Worm (Caenorhabditis elegans) whole organism, L4 larva: ENCODE results near the gene K09C4.1.
A peak's percentile ranks its signal among the peaks of the same experiment; 100 is the strongest.

Source experiments
- D1046.2 ChIP-seq: fragments of 200-800 bp; sonication (Bioruptor generic); IDR thresholded peaks from 2 replicates; pipeline ENCODE4 v1.3.6; 2022; ENCODE audit warnings: missing genetic modification characterization, missing compliant biosample characterization
- F26F4.8 ChIP-seq: fragments of 200-800 bp; sonication (Bioruptor generic); conservative IDR thresholded peaks from 2 replicates; pipeline ENCODE4 v1.3.6; 2022; ENCODE audit warnings: missing genetic modification characterization, missing compliant biosample characterization
- F44E2.7 ChIP-seq: fragments of 200-800 bp; sonication (Bioruptor generic); IDR thresholded peaks from 2 replicates; pipeline ENCODE4 v2.1.2; 2022; ENCODE audit warnings: missing genetic modification characterization, missing compliant biosample characterization
- R02D3.7 ChIP-seq: fragments of 150-350 bp; sonication (generic microtip); optimal IDR thresholded peaks from 3 replicates; lab custom pipeline; 2014; ENCODE audit warnings: missing biosample characterization, missing genetic modification characterization
- T20F7.1 ChIP-seq: fragments of 200-800 bp; sonication (Bioruptor generic); optimal IDR thresholded peaks from 2 replicates; lab custom pipeline; 2018; ENCODE audit warnings: mild to moderate bottlenecking, missing genetic modification characterization, missing compliant biosample characterization
- Y5F2A.4 ChIP-seq: fragments of 200-800 bp; sonication (Bioruptor generic); optimal IDR thresholded peaks from 2 replicates; lab custom pipeline; 2018; ENCODE audit warnings: mild to moderate bottlenecking, missing genetic modification characterization, missing compliant biosample characterization
- Y75B8A.6 ChIP-seq: fragments of 200-800 bp; sonication (Bioruptor generic); IDR thresholded peaks from 2 replicates; pipeline ENCODE4 v1.3.6; 2022; ENCODE audit warnings: missing genetic modification reagents, missing genetic modification characterization, missing compliant biosample characterization
- ZK546.5 ChIP-seq, 2 experiments: sonication (generic microtip); optimal IDR thresholded peaks; 2 replicates each; lab custom pipeline; 2017; ENCODE audit warnings: missing biosample characterization in 2 of 2, missing genetic modification characterization in 2 of 2
- aha-1 ChIP-seq: fragments of 150-350 bp; peaks from one replicate; lab custom pipeline; 2014; ENCODE audit warnings: missing biosample characterization, missing genetic modification characterization
- ceh-28 ChIP-seq: fragments of 150-350 bp; optimal IDR thresholded peaks from 2 replicates; lab custom pipeline; 2014; ENCODE audit warnings: missing biosample characterization, missing genetic modification reagents, missing genetic modification characterization
- daf-16 ChIP-seq, 3 experiments: sonication (generic microtip); optimal IDR thresholded peaks; 2 replicates each; lab custom pipeline; 2016 to 2017; ENCODE audit warnings: missing genetic modification characterization in 3 of 3, missing genetic modification reagents in 3 of 3, mild to moderate bottlenecking in 2 of 3, missing compliant biosample characterization in 2 of 3, missing biosample characterization in 1 of 3, moderate library complexity in 1 of 3
- daf-19 ChIP-seq: fragments of 200-800 bp; sonication (Bioruptor generic); conservative IDR thresholded peaks from 2 replicates; pipeline ENCODE4 v1.3.6; 2022; ENCODE audit warnings: missing genetic modification characterization, missing compliant biosample characterization
- daf-8 ChIP-seq: fragments of 200-800 bp; sonication (Bioruptor generic); IDR thresholded peaks from 2 replicates; pipeline ENCODE4 v1.3.6; 2022; ENCODE audit warnings: missing genetic modification characterization, missing compliant biosample characterization
- dmd-6 ChIP-seq: fragments of 200-800 bp; sonication (Bioruptor generic); IDR thresholded peaks from 2 replicates; pipeline ENCODE4 v1.3.6; 2022; ENCODE audit warnings: missing genetic modification reagents, missing genetic modification characterization, missing compliant biosample characterization
- dmd-8 ChIP-seq: fragments of 200-800 bp; sonication (Bioruptor generic); IDR thresholded peaks from 2 replicates; pipeline ENCODE4 v1.3.6; 2022; ENCODE audit warnings: missing genetic modification characterization, missing compliant biosample characterization
- dve-1 ChIP-seq: sonication (generic microtip); optimal IDR thresholded peaks from 2 replicates; lab custom pipeline; 2017; ENCODE audit warnings: antibody characterized with exemption, mild to moderate bottlenecking, missing genetic modification characterization, missing compliant biosample characterization; ENCODE audit not compliant: insufficient read depth
- egl-27 ChIP-seq: sonication (generic microtip); optimal IDR thresholded peaks from 3 replicates; lab custom pipeline; 2017; ENCODE audit warnings: missing biosample characterization, missing genetic modification reagents, missing genetic modification characterization
- egl-43 ChIP-seq: fragments of 200-800 bp; sonication (Bioruptor generic); IDR thresholded peaks from 2 replicates; pipeline ENCODE4 v1.3.6; 2022; ENCODE audit warnings: missing genetic modification reagents, missing genetic modification characterization, missing compliant biosample characterization
- gei-8 ChIP-seq: fragments of 200-800 bp; sonication (Bioruptor generic); optimal IDR thresholded peaks from 2 replicates; lab custom pipeline; 2018; ENCODE audit warnings: mild to moderate bottlenecking, missing genetic modification characterization, missing compliant biosample characterization
- hlh-11 ChIP-seq: fragments of 200-800 bp; sonication (Bioruptor generic); optimal IDR thresholded peaks from 2 replicates; lab custom pipeline; 2018; ENCODE audit warnings: mild to moderate bottlenecking, missing genetic modification characterization, missing compliant biosample characterization
- hlh-30 ChIP-seq: sonication (generic microtip); optimal IDR thresholded peaks from 2 replicates; lab custom pipeline; 2017; ENCODE audit warnings: antibody characterized with exemption, mild to moderate bottlenecking, missing genetic modification characterization, missing compliant biosample characterization; ENCODE audit not compliant: insufficient read depth
- jun-1 ChIP-seq: fragments of 150-350 bp; optimal IDR thresholded peaks from 2 replicates; lab custom pipeline; 2014; ENCODE audit warnings: missing biosample characterization, missing genetic modification reagents, missing genetic modification characterization
- lim-7 ChIP-seq: fragments of 200-800 bp; sonication (Bioruptor generic); IDR thresholded peaks from 2 replicates; pipeline ENCODE4 v1.3.6; 2022; ENCODE audit warnings: missing genetic modification characterization, missing compliant biosample characterization
- lin-1 ChIP-seq: fragments of 200-800 bp; sonication (Bioruptor generic); IDR thresholded peaks from 2 replicates; pipeline ENCODE4 v1.3.6; 2022; ENCODE audit warnings: missing genetic modification reagents, missing genetic modification characterization, missing compliant biosample characterization
- lsy-2 ChIP-seq, 2 experiments: fragments of 150-350 bp in 1 of 2; sonication (generic microtip) in 1 of 2; optimal IDR thresholded peaks; 2 replicates each; lab custom pipeline; 2014 to 2017; ENCODE audit warnings: missing biosample characterization in 2 of 2, missing genetic modification characterization in 2 of 2
- mdl-1 ChIP-seq, 2 experiments: fragments of 150-350 bp in 1 of 2; sonication (generic microtip) in 1 of 2; optimal IDR thresholded peaks; 2 replicates each; lab custom pipeline; 2014 to 2017; ENCODE audit warnings: missing biosample characterization in 2 of 2, missing genetic modification characterization in 2 of 2
- mxl-2 ChIP-seq: fragments of 200-800 bp; sonication (Bioruptor generic); conservative IDR thresholded peaks from 2 replicates; pipeline ENCODE4 v1.3.6; 2022; ENCODE audit warnings: missing genetic modification reagents, missing genetic modification characterization, missing compliant biosample characterization
- mxl-3 ChIP-seq: fragments of 200-800 bp; sonication (Bioruptor generic); optimal IDR thresholded peaks from 2 replicates; lab custom pipeline; 2018; ENCODE audit warnings: mild to moderate bottlenecking, missing genetic modification characterization, missing compliant biosample characterization
- nhr-102 ChIP-seq: sonication (generic microtip); optimal IDR thresholded peaks from 2 replicates; lab custom pipeline; 2016; ENCODE audit warnings: mild to moderate bottlenecking, missing genetic modification characterization, moderate library complexity, missing compliant biosample characterization
- nhr-28 ChIP-seq: fragments of 150-350 bp; optimal IDR thresholded peaks from 2 replicates; lab custom pipeline; 2014; ENCODE audit warnings: missing biosample characterization, missing genetic modification characterization
- nhr-41 ChIP-seq: fragments of 200-800 bp; sonication (Bioruptor generic); IDR thresholded peaks from 2 replicates; pipeline ENCODE4 v1.3.6; 2022; ENCODE audit warnings: missing genetic modification reagents, missing genetic modification characterization, missing compliant biosample characterization
- nhr-48 ChIP-seq: sonication (generic microtip); optimal IDR thresholded peaks from 2 replicates; lab custom pipeline; 2016; ENCODE audit warnings: mild to moderate bottlenecking, missing genetic modification characterization, missing compliant biosample characterization
- nhr-6 ChIP-seq: fragments of 150-350 bp; optimal IDR thresholded peaks from 2 replicates; lab custom pipeline; 2014; ENCODE audit warnings: missing biosample characterization, missing genetic modification characterization
- nhr-77 ChIP-seq: fragments of 150-350 bp; optimal IDR thresholded peaks from 2 replicates; lab custom pipeline; 2014; ENCODE audit warnings: missing biosample characterization, missing genetic modification characterization
- php-3 ChIP-seq: fragments of 200-800 bp; sonication (Bioruptor generic); IDR thresholded peaks from 2 replicates; pipeline ENCODE4 v1.3.6; 2022; ENCODE audit warnings: missing genetic modification reagents, missing genetic modification characterization, missing compliant biosample characterization
- pqm-1 ChIP-seq: sonication (generic microtip); optimal IDR thresholded peaks from 2 replicates; lab custom pipeline; 2017; ENCODE audit warnings: missing biosample characterization, missing genetic modification characterization
- rbr-2 ChIP-seq: sonication (generic microtip); optimal IDR thresholded peaks from 2 replicates; lab custom pipeline; 2016; ENCODE audit warnings: missing genotype, missing genetic modification characterization, missing compliant biosample characterization
- saeg-2 ChIP-seq: fragments of 200-800 bp; sonication (Bioruptor generic); IDR thresholded peaks from 2 replicates; pipeline ENCODE4 v1.3.6; 2022; ENCODE audit warnings: missing genetic modification reagents, missing genetic modification characterization, missing compliant biosample characterization
- snpc-4 ChIP-seq: fragments of 150-350 bp; optimal IDR thresholded peaks from 2 replicates; lab custom pipeline; 2014; ENCODE audit warnings: missing biosample characterization, missing genetic modification characterization
- spr-3 ChIP-seq: fragments of 200-800 bp; sonication (Bioruptor generic); optimal IDR thresholded peaks from 2 replicates; lab custom pipeline; 2018; ENCODE audit warnings: mild to moderate bottlenecking, missing genetic modification characterization, missing compliant biosample characterization
- tra-1 ChIP-seq: fragments of 200-800 bp; sonication (Bioruptor generic); IDR thresholded peaks from 2 replicates; pipeline ENCODE4 v1.3.6; 2022; ENCODE audit warnings: missing genetic modification reagents, missing genetic modification characterization, missing compliant biosample characterization
- unc-130 ChIP-seq: sonication (generic microtip); optimal IDR thresholded peaks from 2 replicates; lab custom pipeline; 2016; ENCODE audit warnings: missing genetic modification reagents, missing genetic modification characterization, missing compliant biosample characterization
- unc-39 ChIP-seq: sonication (generic microtip); optimal IDR thresholded peaks from 2 replicates; lab custom pipeline; 2017; ENCODE audit warnings: missing biosample characterization, missing genetic modification characterization
- unc-62 ChIP-seq, 3 experiments: fragments of 150-350 bp in 1 of 3; sonication (generic microtip); optimal IDR thresholded peaks in 2 of 3; peaks in 1 of 3; 1 replicate in 1 of 3; 2 replicates in 2 of 3; lab custom pipeline; 2014 to 2017; ENCODE audit warnings: missing biosample characterization in 3 of 3, missing genetic modification characterization in 3 of 3, missing genetic modification reagents in 3 of 3, missing genotype in 1 of 3
- zip-2 ChIP-seq: fragments of 150-350 bp; optimal IDR thresholded peaks from 2 replicates; lab custom pipeline; 2014; ENCODE audit warnings: missing biosample characterization, missing genetic modification characterization
- ztf-7 ChIP-seq: fragments of 150-350 bp; optimal IDR thresholded peaks from 2 replicates; lab custom pipeline; 2014; ENCODE audit warnings: missing biosample characterization, missing genetic modification characterization

The K09C4.1 gene

DNA sequence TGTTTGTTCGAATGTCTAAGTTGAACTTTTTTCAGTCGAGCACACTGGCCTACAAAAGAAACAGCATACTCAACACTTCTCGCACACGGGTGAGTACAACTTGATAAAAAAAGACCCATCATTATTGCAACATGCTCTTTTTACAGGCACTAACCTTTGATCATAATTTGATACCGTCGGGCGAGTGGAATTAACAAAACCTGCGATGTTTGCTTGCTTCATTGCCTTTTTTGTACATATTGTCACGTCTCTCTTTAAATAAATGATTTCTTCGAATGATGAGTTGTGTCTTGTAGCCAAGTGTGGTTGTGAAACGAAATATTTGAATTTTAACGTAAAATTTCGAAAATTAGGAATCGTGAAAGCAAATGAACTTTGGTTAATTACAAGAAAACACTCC, 13.2 kb upstream of the K09C4.1 start:
- TF ChIP-seq nhr-28 (tag; lab: Kevin White, UChicago) = peak; percentile 85
- TF ChIP-seq daf-16 (GFP tag; optimal IDR thresholded peaks at IDR 0.05; lab: Kevin White, UChicago) = no peak
- peak; percentile 53 for TF ChIP-seq daf-16 (tag; optimal IDR thresholded peaks at IDR 0.05; lab: Kevin White, UChicago)
- no peak for TF ChIP-seq dmd-8 (GFP tag; lab: Robert Waterston, UW)
- TF ChIP-seq aha-1 (tag; lab: Kevin White, UChicago) = peak; percentile 67
- no peak for TF ChIP-seq unc-39 (tag; lab: Kevin White, UChicago)
- TF ChIP-seq hlh-11 (tag; lab: Kevin White, UChicago) = peak; percentile 58
- TF ChIP-seq dmd-6 (GFP tag; lab: Robert Waterston, UW) = peak; percentile 69
- no peak for TF ChIP-seq Y5F2A.4 (GFP tag; lab: Kevin White, UChicago)
- peak in 1 of 2 experiments; percentile 43 for TF ChIP-seq mdl-1 (tag; optimal IDR thresholded peaks at IDR 0.05; lab: Kevin White, UChicago)
- TF ChIP-seq R02D3.7 (tag; lab: Kevin White, UChicago) = no peak
- peak; percentile 20 for TF ChIP-seq nhr-77 (tag; lab: Kevin White, UChicago)
- no peak for TF ChIP-seq jun-1 (tag; lab: Kevin White, UChicago)
- peak; percentile 55 for TF ChIP-seq dve-1 (tag; lab: Kevin White, UChicago)
- TF ChIP-seq pqm-1 (tag; lab: Kevin White, UChicago) = peak; percentile 72
- TF ChIP-seq, all 104 proteins: peak for 9

DNA sequence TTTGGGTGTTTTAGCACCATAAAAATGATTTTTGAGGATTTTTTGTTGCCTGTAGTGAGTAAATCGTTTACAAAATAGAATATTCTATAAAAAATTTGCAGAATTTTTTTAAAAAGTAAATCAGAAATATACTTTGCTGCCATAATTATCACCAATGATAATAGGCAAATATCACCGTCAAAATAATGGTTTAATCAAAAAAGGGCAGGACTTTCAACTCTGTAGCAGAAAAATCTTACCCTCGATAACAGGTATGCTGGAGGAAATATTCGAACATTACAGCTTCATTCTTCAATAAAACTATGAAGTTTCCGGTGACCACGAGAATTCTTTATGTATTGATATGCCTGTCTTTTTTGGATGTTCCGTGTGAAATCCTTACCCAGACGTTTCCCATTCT, 9.5 kb upstream of the K09C4.1 start, which contains the start of gene K09C4.4:
K09C4.4 (plus strand) TSS at position 301 of the 400 bp plus-strand sequence.
- no peak for TF ChIP-seq ztf-7 (tag; lab: Kevin White, UChicago)
- no peak for TF ChIP-seq egl-27
- TF ChIP-seq unc-62 (GFP tag; optimal IDR thresholded peaks at IDR 0.05 in 1 of 2; lab: Kevin White, UChicago) = peak in 1 of 2 experiments; percentile 18
- no peak for TF ChIP-seq unc-62 (tag; optimal IDR thresholded peaks at IDR 0.05; lab: Kevin White, UChicago)

DNA sequence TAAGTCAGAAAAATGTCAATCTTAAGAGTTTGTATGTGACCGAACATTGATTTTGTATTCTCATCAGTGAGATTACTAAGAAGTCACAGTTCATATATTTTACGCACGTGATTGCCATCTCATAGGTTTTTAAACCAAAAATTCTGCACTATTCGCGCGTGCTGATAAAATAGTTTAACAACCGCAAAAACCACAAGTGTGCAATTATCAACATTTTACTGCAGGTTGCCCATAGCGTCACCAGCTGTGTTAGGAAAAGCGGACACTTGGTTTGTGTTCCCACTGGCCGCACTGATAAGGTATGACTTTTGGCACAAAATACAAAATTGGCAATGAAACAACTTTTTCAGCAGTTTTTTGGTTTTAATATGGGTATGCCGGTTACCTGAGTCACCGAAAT, 8.5 kb upstream of the K09C4.1 start:
- TF ChIP-seq rbr-2 (tag; lab: Kevin White, UChicago) = no peak
- 0 out of 2 replicates have a peak, but pooled peaks have one; percentile 11 for TF ChIP-seq nhr-41 (GFP tag; lab: Robert Waterston, UW)
- peak in 1 of 2 experiments; percentile 69 for TF ChIP-seq mdl-1 (tag; optimal IDR thresholded peaks at IDR 0.05; lab: Kevin White, UChicago)
- peak; percentile 89 for TF ChIP-seq lin-1 (GFP tag; lab: Robert Waterston, UW)
- peak; percentile 95 for TF ChIP-seq nhr-48
- TF ChIP-seq daf-8 (GFP tag; lab: Robert Waterston, UW) = no peak
- TF ChIP-seq gei-8 = peak; percentile 84
- TF ChIP-seq F26F4.8 (GFP tag; lab: Robert Waterston, UW) = no peak
- peak; percentile 94 for TF ChIP-seq nhr-102
- TF ChIP-seq nhr-28 (tag; lab: Kevin White, UChicago) = peak; percentile 93
- no peak for TF ChIP-seq D1046.2 (GFP tag; lab: Robert Waterston, UW)
- TF ChIP-seq php-3 (GFP tag; lab: Robert Waterston, UW) = peak; percentile 92
- no peak for TF ChIP-seq egl-43 (GFP tag; lab: Robert Waterston, UW)
- TF ChIP-seq pqm-1 (tag; lab: Kevin White, UChicago) = peak; percentile 90
- TF ChIP-seq aha-1 (tag; lab: Kevin White, UChicago) = peak; percentile 13
- no peak for TF ChIP-seq lsy-2 (tag; optimal IDR thresholded peaks at IDR 0.05; lab: Kevin White, UChicago)
- no peak for TF ChIP-seq daf-19
- peak; percentile 62 for TF ChIP-seq T20F7.1
- TF ChIP-seq ZK546.5 (tag; optimal IDR thresholded peaks at IDR 0.05; lab: Kevin White, UChicago) = no peak
- TF ChIP-seq Y75B8A.6 (GFP tag; lab: Robert Waterston, UW) = 0 out of 2 replicates have a peak, but pooled peaks have one; percentile 30
- TF ChIP-seq snpc-4 = no peak
- TF ChIP-seq F44E2.7 (GFP tag; lab: Robert Waterston, UW) = no peak
- no peak for TF ChIP-seq spr-3 (GFP tag; lab: Kevin White, UChicago)
- no peak for TF ChIP-seq unc-130 (GFP tag; lab: Kevin White, UChicago)
- TF ChIP-seq hlh-30 (tag; lab: Kevin White, UChicago) = peak; percentile 68
- peak; percentile 39 for TF ChIP-seq mxl-3 (GFP tag; lab: Kevin White, UChicago)
- no peak for TF ChIP-seq ceh-28 (tag; lab: Kevin White, UChicago)
- peak; percentile 88 for TF ChIP-seq saeg-2 (GFP tag; lab: Robert Waterston, UW)
- TF ChIP-seq mxl-2 = no peak
- no peak for TF ChIP-seq zip-2
- peak; percentile 89 for TF ChIP-seq tra-1
- peak; percentile 4 for TF ChIP-seq ztf-7 (tag; lab: Kevin White, UChicago)
- no peak for TF ChIP-seq nhr-6 (tag; lab: Kevin White, UChicago)
- no peak for TF ChIP-seq lim-7
